Fruit fly (Drosophila melanogaster): ENCODE results near the gene CG16865.

DNA sequence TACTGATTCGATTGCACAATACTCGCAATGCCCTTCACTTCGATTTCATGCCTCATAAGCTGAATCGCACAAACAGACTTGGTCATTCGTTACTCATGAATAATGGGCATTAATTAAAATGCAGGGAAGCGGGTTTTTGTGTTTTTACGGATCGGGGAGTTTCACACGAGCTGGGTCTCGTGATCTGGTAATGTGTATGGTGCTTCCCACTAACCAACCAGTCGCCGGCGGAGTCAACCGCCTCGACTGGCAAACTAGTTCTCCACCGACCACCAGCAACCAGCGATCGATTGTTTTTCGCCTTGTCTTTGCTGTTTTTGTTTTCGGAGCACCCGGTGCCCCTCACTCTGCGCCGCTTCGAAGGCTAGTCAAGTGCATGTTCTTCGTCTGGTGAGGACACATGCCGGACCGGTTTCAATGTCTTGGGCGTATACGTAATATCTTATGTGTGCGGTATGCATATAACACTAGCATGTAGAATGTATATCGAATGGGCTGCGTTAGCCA, 6.7 kb upstream of the CG16865 start:
- no peak for TF ChIP-seq CG1620 (GFP tag; optimal IDR thresholded peaks at IDR 0.05)
- TF ChIP-seq cic (GFP tag; optimal IDR thresholded peaks at IDR 0.05): peak; percentile 3
- TF ChIP-seq CG33017 (tag; optimal IDR thresholded peaks at IDR 0.05): no peak
- TF ChIP-seq kay (GFP tag; ENCODE audit: borderline replicate concordance): no peak
- TF ChIP-seq CG7101 (tag; optimal IDR thresholded peaks at IDR 0.05): no peak
- TF ChIP-seq Hr96 (GFP tag; optimal IDR thresholded peaks at IDR 0.05): no peak
- TF ChIP-seq cnc (optimal IDR thresholded peaks at IDR 0.05): no peak
- no peak for TF ChIP-seq CG11617 (GFP tag; optimal IDR thresholded peaks at IDR 0.05)
- no peak for TF ChIP-seq Mnt (GFP tag; optimal IDR thresholded peaks at IDR 0.05)
